Fruit fly (Drosophila melanogaster) whole organism, prepupa: Measurements from ENCODE around the gene AOX3.

Experiments
- CG10669 ChIP-seq: fragments of 200-800 bp; sonication (Bioruptor generic); optimal IDR thresholded peaks from 3 replicates; lab custom pipeline; 2018; ENCODE audit warnings: missing biosample characterization, mild to moderate bottlenecking, missing genetic modification characterization, moderate library complexity
- CG32006 ChIP-seq: fragments of 200-800 bp; sonication (Bioruptor generic); optimal IDR thresholded peaks from 3 replicates; lab custom pipeline; 2017; ENCODE audit warnings: missing biosample characterization, mild to moderate bottlenecking, missing genetic modification characterization
- CG9139 ChIP-seq: fragments of 200-800 bp; sonication (Bioruptor generic); optimal IDR thresholded peaks from 3 replicates; lab custom pipeline; 2017; ENCODE audit warnings: missing biosample characterization, mild to moderate bottlenecking, missing genetic modification characterization
- Eip78C ChIP-seq: fragments of 200-800 bp; sonication (Bioruptor generic); peaks from one replicate; lab custom pipeline; 2016; ENCODE audit warnings: missing biosample characterization, missing genetic modification characterization
- Eip93F ChIP-seq: fragments of 200-800 bp; sonication (Bioruptor generic); optimal IDR thresholded peaks from 2 replicates; lab custom pipeline; 2016; ENCODE audit warnings: missing biosample characterization, mild to moderate bottlenecking, missing genetic modification characterization
- acj6 ChIP-seq: fragments of 200-800 bp; sonication (Bioruptor generic); optimal IDR thresholded peaks from 3 replicates; lab custom pipeline; 2016; ENCODE audit warnings: missing biosample characterization, missing genetic modification characterization
- salr ChIP-seq, 2 experiments: fragments of 200-800 bp; sonication (Bioruptor generic); optimal IDR thresholded peaks; 3 replicates each; lab custom pipeline; 2016 to 2018; ENCODE audit warnings: missing biosample characterization in 2 of 2, missing genetic modification characterization in 2 of 2, mild to moderate bottlenecking in 1 of 2

DNA sequence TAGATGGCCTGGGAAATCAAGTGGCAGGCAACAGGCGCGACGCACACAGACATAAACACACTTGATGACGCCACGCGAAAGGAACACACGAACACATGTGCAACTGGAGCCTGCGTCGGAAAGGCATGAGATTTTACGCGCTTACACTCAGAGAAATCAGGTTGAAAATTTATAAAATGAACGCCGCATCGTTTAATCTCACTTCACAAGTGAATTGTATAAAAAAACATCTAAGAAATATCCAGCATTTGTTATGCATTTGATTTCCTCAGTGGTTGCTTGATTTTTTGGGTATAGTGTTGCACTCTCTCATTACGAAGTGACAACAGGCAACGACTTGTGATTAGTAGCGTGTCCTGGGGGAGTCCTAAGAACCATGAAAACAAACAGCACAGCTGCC, 39.5 kb upstream of the AOX3 start:
- TF ChIP-seq CG10669 (GFP tag; lab: Kevin White, UChicago) = no peak
- TF ChIP-seq salr (GFP tag; optimal IDR thresholded peaks at IDR 0.05; lab: Kevin White, UChicago) = no peak
- TF ChIP-seq CG32006 (GFP tag; lab: Kevin White, UChicago) = no peak
- TF ChIP-seq acj6 = no peak
- no peak for TF ChIP-seq Eip93F (GFP tag; lab: Kevin White, UChicago)
- TF ChIP-seq CG9139 (GFP tag; lab: Kevin White, UChicago) = no peak
- no peak for TF ChIP-seq Eip78C (GFP tag; lab: Kevin White, UChicago)
